Fruit fly (Drosophila melanogaster) whole organism, prepupa: ENCODE results near the gene CG18262.

Experiments
- Blimp-1 ChIP-seq: fragments of 200-800 bp; sonication (Bioruptor generic); optimal IDR thresholded peaks from 3 replicates; lab custom pipeline; 2017; ENCODE audit warnings: missing biosample characterization, missing genetic modification characterization, mild to moderate bottlenecking, moderate library complexity, missing genetic modification reagents
- CG10669 ChIP-seq: fragments of 200-800 bp; sonication (Bioruptor generic); optimal IDR thresholded peaks from 3 replicates; lab custom pipeline; 2018; ENCODE audit warnings: missing biosample characterization, mild to moderate bottlenecking, missing genetic modification characterization, moderate library complexity
- CG11902 ChIP-seq: fragments of 200-800 bp; sonication (Bioruptor generic); optimal IDR thresholded peaks from 3 replicates; lab custom pipeline; 2016; ENCODE audit warnings: missing biosample characterization, missing genetic modification characterization
- CG3032 ChIP-seq: fragments of 200-800 bp; optimal IDR thresholded peaks from 2 replicates; lab custom pipeline; 2019; ENCODE audit warnings: missing biosample characterization, mild to moderate bottlenecking, missing genetic modification characterization, moderate library complexity
- CG31627 ChIP-seq: fragments of 200-800 bp; sonication (Bioruptor generic); optimal IDR thresholded peaks from 3 replicates; lab custom pipeline; 2016; ENCODE audit warnings: missing biosample characterization, missing genetic modification characterization
- CG6163 ChIP-seq: fragments of 200-800 bp; sonication (Bioruptor generic); IDR thresholded peaks from 3 replicates; pipeline ENCODE4 v1.3.6; 2022; ENCODE audit warnings: missing biosample characterization, missing genetic modification characterization
- CG6808 ChIP-seq: fragments of 200-800 bp; sonication (Bioruptor generic); optimal IDR thresholded peaks from 3 replicates; lab custom pipeline; 2017; ENCODE audit warnings: missing biosample characterization, missing genetic modification characterization, mild to moderate bottlenecking, moderate library complexity, missing genetic modification reagents
- CG8119 ChIP-seq: fragments of 200-800 bp; sonication (Bioruptor generic); IDR thresholded peaks from 3 replicates; pipeline ENCODE4 v1.3.6; 2022; ENCODE audit warnings: missing biosample characterization, missing genetic modification characterization
- CG8319 ChIP-seq: fragments of 200-800 bp; sonication (Bioruptor generic); optimal IDR thresholded peaks from 3 replicates; lab custom pipeline; 2016; ENCODE audit warnings: missing biosample characterization, missing genetic modification characterization
- CG8632 ChIP-seq: fragments of 200-800 bp; sonication (Bioruptor generic); optimal IDR thresholded peaks from 3 replicates; lab custom pipeline; 2016; ENCODE audit warnings: missing biosample characterization, missing genetic modification characterization
- Eip75B ChIP-seq: fragments of 200-800 bp; sonication (Bioruptor generic); optimal IDR thresholded peaks from 3 replicates; lab custom pipeline; 2016; ENCODE audit warnings: missing biosample characterization, missing genetic modification characterization
- Eip78C ChIP-seq: fragments of 200-800 bp; sonication (Bioruptor generic); peaks from one replicate; lab custom pipeline; 2016; ENCODE audit warnings: missing biosample characterization, missing genetic modification characterization
- Ets21C ChIP-seq: fragments of 200-800 bp; sonication (Bioruptor generic); optimal IDR thresholded peaks from 3 replicates; lab custom pipeline; 2016; ENCODE audit warnings: missing biosample characterization, missing genetic modification characterization
- Gug ChIP-seq: fragments of 200-800 bp; sonication (Bioruptor generic); IDR thresholded peaks from 2 replicates; pipeline ENCODE4 v1.3.6; 2022; ENCODE audit warnings: missing biosample characterization, missing genetic modification characterization
- Hr39 ChIP-seq: fragments of 200-800 bp; sonication (Bioruptor generic); optimal IDR thresholded peaks from 2 replicates; lab custom pipeline; 2016; ENCODE audit warnings: missing biosample characterization, missing genetic modification characterization
- Lpt ChIP-seq: fragments of 200-800 bp; sonication (Bioruptor generic); optimal IDR thresholded peaks from 3 replicates; lab custom pipeline; 2016; ENCODE audit warnings: missing biosample characterization, missing genetic modification characterization
- Met ChIP-seq: fragments of 200-800 bp; sonication (Bioruptor generic); optimal IDR thresholded peaks from 3 replicates; lab custom pipeline; 2016; ENCODE audit warnings: missing biosample characterization, missing genetic modification characterization
- OdsH ChIP-seq: fragments of 200-800 bp; sonication (Bioruptor generic); optimal IDR thresholded peaks from 3 replicates; lab custom pipeline; 2016; ENCODE audit warnings: missing biosample characterization, missing genetic modification characterization
- Smox ChIP-seq: fragments of 200-800 bp; sonication (Bioruptor generic); optimal IDR thresholded peaks from 3 replicates; lab custom pipeline; 2016; ENCODE audit warnings: missing biosample characterization, missing genetic modification characterization
- Sox102F ChIP-seq: fragments of 200-800 bp; sonication (Bioruptor generic); optimal IDR thresholded peaks from 2 replicates; lab custom pipeline; 2016; ENCODE audit warnings: missing biosample characterization, mild to moderate bottlenecking, missing genetic modification characterization
- Sox14 ChIP-seq: fragments of 200-800 bp; sonication (Bioruptor generic); optimal IDR thresholded peaks from 3 replicates; lab custom pipeline; 2016; ENCODE audit warnings: missing biosample characterization, missing genetic modification characterization
- Sox15 ChIP-seq: fragments of 200-800 bp; sonication (Bioruptor generic); optimal IDR thresholded peaks from 3 replicates; lab custom pipeline; 2016; ENCODE audit warnings: missing biosample characterization, missing genetic modification characterization
- achi ChIP-seq: fragments of 200-800 bp; sonication (Bioruptor generic); optimal IDR thresholded peaks from 3 replicates; lab custom pipeline; 2016; ENCODE audit warnings: missing biosample characterization, missing genetic modification characterization
- acj6 ChIP-seq: fragments of 200-800 bp; sonication (Bioruptor generic); optimal IDR thresholded peaks from 3 replicates; lab custom pipeline; 2016; ENCODE audit warnings: missing biosample characterization, missing genetic modification characterization
- cyc ChIP-seq: fragments of 200-800 bp; sonication (Bioruptor generic); optimal IDR thresholded peaks from 3 replicates; lab custom pipeline; 2016; ENCODE audit warnings: missing biosample characterization, missing genetic modification characterization
- dac ChIP-seq: fragments of 200-800 bp; sonication (Bioruptor generic); optimal IDR thresholded peaks from 2 replicates; lab custom pipeline; 2017; ENCODE audit warnings: missing biosample characterization, mild to moderate bottlenecking, missing genetic modification characterization
- dsx ChIP-seq: fragments of 200-800 bp; optimal IDR thresholded peaks from 3 replicates; lab custom pipeline; 2019; ENCODE audit warnings: missing biosample characterization, mild to moderate bottlenecking, missing genetic modification characterization, moderate library complexity; ENCODE audit not compliant: poor library complexity, severe bottlenecking
- eg ChIP-seq: fragments of 200-800 bp; sonication (Bioruptor generic); IDR thresholded peaks from 3 replicates; pipeline ENCODE4 v1.3.6; 2022; ENCODE audit warnings: missing biosample characterization, missing genetic modification characterization
- esn ChIP-seq: fragments of 200-800 bp; sonication (Bioruptor generic); optimal IDR thresholded peaks from 2 replicates; lab custom pipeline; 2016; ENCODE audit warnings: missing biosample characterization, mild to moderate bottlenecking, missing genetic modification characterization, moderate library complexity
- fd59A ChIP-seq: fragments of 200-800 bp; sonication (Bioruptor generic); optimal IDR thresholded peaks from 2 replicates; lab custom pipeline; 2017; ENCODE audit warnings: missing biosample characterization, mild to moderate bottlenecking, missing genetic modification characterization, missing genetic modification reagents
- fkh ChIP-seq: fragments of 200-800 bp; sonication (Bioruptor generic); optimal IDR thresholded peaks from 3 replicates; lab custom pipeline; 2017; ENCODE audit warnings: missing biosample characterization, mild to moderate bottlenecking, missing genetic modification characterization, moderate library complexity
- lz ChIP-seq: fragments of 200-800 bp; sonication (Bioruptor generic); optimal IDR thresholded peaks from 3 replicates; lab custom pipeline; 2016; ENCODE audit warnings: missing biosample characterization, missing genetic modification characterization
- net ChIP-seq: fragments of 200-800 bp; sonication (Bioruptor generic); optimal IDR thresholded peaks from 3 replicates; lab custom pipeline; 2016; ENCODE audit warnings: missing biosample characterization, missing genetic modification characterization
- salr ChIP-seq, 2 experiments: fragments of 200-800 bp; sonication (Bioruptor generic); optimal IDR thresholded peaks; 3 replicates each; lab custom pipeline; 2016 to 2018; ENCODE audit warnings: missing biosample characterization in 2 of 2, missing genetic modification characterization in 2 of 2, mild to moderate bottlenecking in 1 of 2
- spab ChIP-seq: fragments of 200-800 bp; sonication (Bioruptor generic); optimal IDR thresholded peaks from 2 replicates; lab custom pipeline; 2017; ENCODE audit warnings: missing biosample characterization, mild to moderate bottlenecking, missing genetic modification characterization, missing genetic modification reagents
- svp ChIP-seq: fragments of 200-800 bp; sonication (Bioruptor generic); peaks from one replicate; lab custom pipeline; 2016; ENCODE audit warnings: missing biosample characterization, missing genetic modification characterization
- topi ChIP-seq: fragments of 200-800 bp; sonication (Bioruptor generic); optimal IDR thresholded peaks from 3 replicates; lab custom pipeline; 2016; ENCODE audit warnings: missing biosample characterization, missing genetic modification characterization

The CG18262 gene

dm6 chrX:8143537-8143936 is 9.2 kb upstream of the CG18262 start, which contains the start of gene CG17982 (continued):
- TF ChIP-seq salr (GFP tag; optimal IDR thresholded peaks at IDR 0.05; lab: Kevin White, UChicago) (peak; percentile 77 to 80), lz (GFP tag; lab: Kevin White, UChicago) (peak; percentile 94), Sox102F (GFP tag; lab: Kevin White, UChicago) (peak; percentile 95), CG11902 (GFP tag; lab: Kevin White, UChicago) (peak; percentile 72), achi (GFP tag; lab: Kevin White, UChicago) (peak; percentile 98), Eip75B (GFP tag; lab: Kevin White, UChicago) (peak; percentile 94), esn (peak; percentile 96), Met (GFP tag; lab: Kevin White, UChicago) (peak; percentile 95), net (GFP tag; lab: Kevin White, UChicago) (peak; percentile 93), Gug (GFP tag; lab: Robert Waterston, UW) (peak; percentile 81), Lpt (peak; percentile 86), spab (GFP tag; lab: Kevin White, UChicago) (no peak), CG6163 (peak; percentile 93), Ets21C (GFP tag; lab: Kevin White, UChicago) (peak; percentile 89), fkh (peak; percentile 66), svp (GFP tag; lab: Kevin White, UChicago) (no peak), CG31627 (peak; percentile 94), CG8632 (peak; percentile 90), CG8119 (peak; percentile 85), Sox15 (GFP tag; lab: Kevin White, UChicago) (peak; percentile 77), eg (GFP tag; lab: Robert Waterston, UW) (peak; percentile 90)

DNA sequence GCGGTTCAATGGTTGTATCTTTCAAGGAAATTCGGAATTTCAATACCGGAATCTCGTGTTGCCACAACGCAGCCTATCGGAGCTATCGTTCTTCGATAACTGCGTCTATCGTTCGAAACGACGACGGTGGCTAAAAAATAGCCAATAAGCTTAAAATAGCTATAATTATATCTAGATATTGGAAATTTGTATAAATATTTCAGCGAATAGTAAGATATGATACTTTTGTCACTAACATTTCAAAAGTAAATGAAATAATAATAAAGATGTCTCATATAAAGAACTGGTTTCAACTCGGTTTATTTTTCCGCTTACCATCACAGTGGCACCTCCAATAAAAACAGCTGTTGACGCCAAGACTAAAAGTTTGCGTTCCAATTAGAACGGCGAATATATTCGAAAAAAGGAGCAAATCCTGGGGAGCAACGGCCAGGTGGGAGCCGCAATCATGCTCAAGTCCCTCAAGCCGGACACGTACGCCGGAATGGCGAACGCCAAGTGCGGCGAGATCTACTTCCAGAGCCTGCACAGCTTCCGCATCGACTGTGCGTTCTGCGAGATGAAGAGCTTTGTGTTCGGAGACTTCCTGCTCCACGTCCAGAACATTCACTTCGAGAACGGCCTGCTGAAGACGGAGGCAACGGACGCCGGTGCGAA is 7.1 kb upstream of the CG18262 start, which contains the start of the genes alpha-PheRS and CG2129:
Gene alpha-PheRS (minus strand): TSS at position 102 of the 657 bp plus-strand sequence.
Gene CG2129 (plus strand): TSS at position 339 of the 657 bp plus-strand sequence.
- TF ChIP-seq topi (GFP tag; lab: Kevin White, UChicago), result peak; percentile 46
- no peak for TF ChIP-seq Gug (GFP tag; lab: Robert Waterston, UW)
- TF ChIP-seq esn, result peak; percentile 39
- TF ChIP-seq lz (GFP tag; lab: Kevin White, UChicago), result peak; percentile 15
- TF ChIP-seq cyc (GFP tag; lab: Kevin White, UChicago), result peak; percentile 13
- TF ChIP-seq dac (GFP tag; lab: Kevin White, UChicago), result no peak
- peak; percentile 22 for TF ChIP-seq Sox14 (GFP tag; lab: Kevin White, UChicago)
- TF ChIP-seq CG3032 (tag; lab: Kevin White, UChicago), result peak; percentile 39
- peak; percentile 10 for TF ChIP-seq acj6 (GFP tag; lab: Kevin White, UChicago)
- TF ChIP-seq Eip78C (GFP tag; lab: Kevin White, UChicago), result peak; percentile 74

- no peak for TF ChIP-seq Ets21C (GFP tag; lab: Kevin White, UChicago)
- no peak for TF ChIP-seq OdsH (GFP tag; lab: Kevin White, UChicago)
- TF ChIP-seq dac (GFP tag; lab: Kevin White, UChicago), result no peak
- no peak for TF ChIP-seq salr (GFP tag; optimal IDR thresholded peaks at IDR 0.05; lab: Kevin White, UChicago)
- no peak for TF ChIP-seq Smox (GFP tag; lab: Kevin White, UChicago)
- no peak for TF ChIP-seq eg (GFP tag; lab: Robert Waterston, UW)
- TF ChIP-seq CG3032 (tag; lab: Kevin White, UChicago), result no peak
- no peak for TF ChIP-seq Met (GFP tag; lab: Kevin White, UChicago)
- no peak for TF ChIP-seq CG8319 (GFP tag; lab: Kevin White, UChicago)
- no peak for TF ChIP-seq dsx (GFP tag; lab: Kevin White, UChicago)
- no peak for TF ChIP-seq Hr39 (GFP tag; lab: Kevin White, UChicago)
- TF ChIP-seq Sox14 (GFP tag; lab: Kevin White, UChicago), result no peak
- TF ChIP-seq CG8632, result no peak
- no peak for TF ChIP-seq CG6808
- no peak for TF ChIP-seq fd59A (GFP tag; lab: Kevin White, UChicago)
- TF ChIP-seq Blimp-1, result no peak
- no peak for TF ChIP-seq CG10669
- TF ChIP-seq esn, result no peak
Measured at dm6 chrX:8147649-8148048, 5.1 kb upstream of the CG18262 start, which contains the start of gene CG15336. Gene CG15336, plus strand, starts transcription at chrX:8147949.
